Fruit fly (Drosophila melanogaster): ENCODE measurements around the gene Rala.

DNA sequence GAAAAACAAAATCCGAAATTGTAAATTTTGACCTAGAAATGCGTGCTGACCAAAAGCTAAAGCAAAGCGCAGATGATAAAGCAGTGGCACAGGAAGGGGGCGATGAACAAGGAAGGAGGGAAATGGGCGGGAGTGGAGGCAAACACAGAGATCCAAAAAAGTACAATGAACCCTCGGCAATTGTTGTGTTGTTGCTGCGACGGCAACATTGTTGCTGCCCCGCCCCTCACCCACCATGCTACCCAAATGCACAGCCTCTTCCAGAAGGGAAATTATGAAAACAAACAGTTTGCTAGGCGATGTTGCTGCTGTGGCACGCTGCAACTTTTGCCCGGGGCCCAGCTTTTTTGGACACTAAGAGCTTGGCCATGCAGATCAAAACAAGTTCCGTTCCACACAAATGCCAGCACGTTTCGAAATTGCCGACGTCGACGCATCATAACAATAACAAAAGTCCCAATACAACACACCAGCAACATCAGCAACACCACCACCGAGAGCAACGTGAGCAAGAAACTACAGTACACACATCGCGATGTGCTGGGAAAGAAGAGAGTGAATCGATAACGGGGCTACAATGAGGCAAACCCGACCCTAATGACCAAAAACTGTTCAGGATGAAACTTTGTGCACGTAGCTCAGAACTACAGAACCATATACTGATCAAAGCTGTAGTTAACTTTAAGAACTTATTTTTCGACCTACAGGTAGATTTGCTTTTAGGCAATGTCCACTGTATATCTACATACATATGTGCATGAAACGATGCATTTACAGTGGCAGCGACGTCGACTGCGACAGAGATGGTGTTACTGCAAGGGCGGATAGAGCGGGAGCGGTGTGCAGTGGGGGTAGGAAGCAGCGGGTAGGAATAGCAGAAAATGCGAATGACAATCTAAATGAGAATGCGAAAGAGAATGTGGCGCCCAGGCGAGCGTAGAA, 32.7 kb downstream of the Rala start:
- TF ChIP-seq psq (optimal IDR thresholded peaks at IDR 0.05): no peak
- no peak for TF ChIP-seq Dll (optimal IDR thresholded peaks at IDR 0.05)
- no peak for TF ChIP-seq pan (optimal IDR thresholded peaks at IDR 0.05)

All from whole organism.